Fruit fly (Drosophila melanogaster) whole organism, embryonic: ENCODE measurements around the gene CG17930.
A peak's percentile ranks its signal among the peaks of the same experiment; 100 is the strongest.

ENCODE experiments used
- BEAF-32 ChIP-seq: fragments of 200-800 bp; sonication (Bioruptor generic); optimal IDR thresholded peaks from 3 replicates; lab custom pipeline; 2017; ENCODE audit warnings: missing biosample characterization, missing genetic modification characterization, mild to moderate bottlenecking, moderate library complexity, missing genetic modification reagents
- Blimp-1 ChIP-seq: fragments of 200-800 bp; sonication (Bioruptor generic); optimal IDR thresholded peaks from 3 replicates; lab custom pipeline; 2018; ENCODE audit warnings: missing biosample characterization, missing genetic modification characterization, mild to moderate bottlenecking, moderate library complexity, missing genetic modification reagents
- CG11723 ChIP-seq: fragments of 200-800 bp; sonication (Bioruptor generic); optimal IDR thresholded peaks from 2 replicates; lab custom pipeline; 2017; ENCODE audit warnings: missing biosample characterization, mild to moderate bottlenecking, missing genetic modification characterization
- CG12236 ChIP-seq: fragments of 200-800 bp; sonication (Bioruptor generic); optimal IDR thresholded peaks from 2 replicates; lab custom pipeline; 2016; ENCODE audit warnings: missing biosample characterization, missing genetic modification characterization
- CG13775 ChIP-seq: fragments of 200-800 bp; sonication (Bioruptor generic); optimal IDR thresholded peaks from 3 replicates; lab custom pipeline; 2017; ENCODE audit warnings: missing biosample characterization, mild to moderate bottlenecking, missing genetic modification characterization
- CG1603 ChIP-seq: fragments of 200-800 bp; sonication (Bioruptor generic); optimal IDR thresholded peaks from 2 replicates; lab custom pipeline; 2019; ENCODE audit warnings: missing biosample characterization, mild to moderate bottlenecking, missing genetic modification characterization, moderate library complexity
- CG16815 ChIP-seq: fragments of 200-800 bp; sonication (Bioruptor generic); optimal IDR thresholded peaks from 3 replicates; lab custom pipeline; 2017; ENCODE audit warnings: missing biosample characterization, mild to moderate bottlenecking, missing genetic modification characterization
- CG2875 ChIP-seq: fragments of 200-800 bp; sonication (Bioruptor generic); optimal IDR thresholded peaks from 2 replicates; lab custom pipeline; 2017; ENCODE audit warnings: missing biosample characterization, mild to moderate bottlenecking, missing genetic modification characterization, missing genetic modification reagents
- CG2889 ChIP-seq: fragments of 200-800 bp; sonication (Bioruptor generic); IDR thresholded peaks from 3 replicates; pipeline ENCODE4 v1.3.6; 2022; ENCODE audit warnings: missing biosample characterization, missing genetic modification characterization
- CG3065 ChIP-seq: fragments of 200-800 bp; sonication (Bioruptor generic); optimal IDR thresholded peaks from 2 replicates; lab custom pipeline; 2016; ENCODE audit warnings: missing biosample characterization, missing genetic modification characterization
- CG42726 ChIP-seq: fragments of 200-800 bp; sonication (Bioruptor generic); IDR thresholded peaks from 2 replicates; pipeline ENCODE4 v1.3.6; 2022; ENCODE audit warnings: missing biosample characterization, missing genetic modification characterization; ENCODE audit not compliant: partially characterized antibody
- CG4282 ChIP-seq: fragments of 200-800 bp; sonication (Bioruptor generic); optimal IDR thresholded peaks from 2 replicates; lab custom pipeline; 2016; ENCODE audit warnings: missing biosample characterization, missing genetic modification characterization
- CG4424 ChIP-seq: fragments of 200-800 bp; sonication (Bioruptor generic); optimal IDR thresholded peaks from 3 replicates; lab custom pipeline; 2016; ENCODE audit warnings: missing biosample characterization, missing genetic modification characterization
- CG4730 ChIP-seq: fragments of 200-800 bp; sonication (Bioruptor generic); IDR thresholded peaks from 2 replicates; pipeline ENCODE4 v1.3.6; 2022; ENCODE audit warnings: missing biosample characterization, missing genetic modification characterization
- CG6854 ChIP-seq: fragments of 200-800 bp; sonication (Bioruptor generic); optimal IDR thresholded peaks from 3 replicates; lab custom pipeline; 2017; ENCODE audit warnings: missing biosample characterization, mild to moderate bottlenecking, missing genetic modification characterization
- CG7357 ChIP-seq: fragments of 200-800 bp; sonication (Bioruptor generic); IDR thresholded peaks from 3 replicates; pipeline ENCODE4 v1.3.6; 2022; ENCODE audit warnings: missing biosample characterization, missing genetic modification characterization
- CG8290 ChIP-seq, 3 experiments: fragments of 200-800 bp; sonication (Bioruptor generic); optimal IDR thresholded peaks; 2 replicates each; lab custom pipeline; 2016 to 2019; ENCODE audit warnings: missing biosample characterization in 3 of 3, missing genetic modification characterization in 3 of 3, mild to moderate bottlenecking in 2 of 3, moderate library complexity in 1 of 3
- CkIIα-i1 ChIP-seq: fragments of 200-800 bp; sonication (Bioruptor generic); IDR thresholded peaks from 2 replicates; pipeline ENCODE4 v1.3.6; 2022; ENCODE audit warnings: missing biosample characterization, missing genetic modification characterization
- CrebB ChIP-seq: fragments of 200-800 bp; sonication (Bioruptor generic); optimal IDR thresholded peaks from 3 replicates; lab custom pipeline; 2018; ENCODE audit warnings: missing biosample characterization, mild to moderate bottlenecking, missing genetic modification characterization
- D19B ChIP-seq: fragments of 200-800 bp; sonication (Bioruptor generic); optimal IDR thresholded peaks from 2 replicates; lab custom pipeline; 2017; ENCODE audit warnings: missing biosample characterization, mild to moderate bottlenecking, missing genetic modification characterization
- Drgx ChIP-seq: fragments of 200-800 bp; sonication (Bioruptor generic); IDR thresholded peaks from 2 replicates; pipeline ENCODE4 v1.3.6; 2022; ENCODE audit warnings: missing biosample characterization, missing genetic modification characterization
- Fer2 ChIP-seq: fragments of 200-800 bp; sonication (Bioruptor generic); optimal IDR thresholded peaks from 2 replicates; lab custom pipeline; 2018; ENCODE audit warnings: missing biosample characterization, mild to moderate bottlenecking, missing genetic modification characterization, moderate library complexity
- HHEX ChIP-seq: fragments of 200-800 bp; sonication (Bioruptor generic); optimal IDR thresholded peaks from 3 replicates; lab custom pipeline; 2017; ENCODE audit warnings: missing biosample characterization, mild to moderate bottlenecking, missing genetic modification characterization, missing genetic modification reagents
- Lim3 ChIP-seq: fragments of 200-800 bp; sonication (Bioruptor generic); IDR thresholded peaks from 2 replicates; pipeline ENCODE4 v1.3.6; 2022; ENCODE audit warnings: missing biosample characterization, missing genetic modification characterization
- Lpt ChIP-seq: fragments of >200 bp; optimal IDR thresholded peaks from 2 replicates; lab custom pipeline; 2018; ENCODE audit warnings: missing biosample characterization, missing genetic modification characterization
- NC2α ChIP-seq: fragments of 200-800 bp; sonication (Bioruptor generic); optimal IDR thresholded peaks from 2 replicates; lab custom pipeline; 2016; ENCODE audit warnings: missing biosample characterization, missing genetic modification characterization
- Usf ChIP-seq: fragments of 200-800 bp; sonication (Bioruptor generic); optimal IDR thresholded peaks from 2 replicates; lab custom pipeline; 2017; ENCODE audit warnings: missing genotype, missing biosample characterization, missing genetic modification characterization
- Vsx1 ChIP-seq: fragments of 200-800 bp; sonication (Bioruptor generic); optimal IDR thresholded peaks from 2 replicates; lab custom pipeline; 2017; ENCODE audit warnings: missing biosample characterization, mild to moderate bottlenecking, missing genetic modification characterization, missing genetic modification reagents
- YL-1 ChIP-seq: fragments of 200-800 bp; sonication (Bioruptor generic); optimal IDR thresholded peaks from 3 replicates; lab custom pipeline; 2017; ENCODE audit warnings: missing biosample characterization, mild to moderate bottlenecking, missing genetic modification characterization
- ac ChIP-seq: fragments of 200-800 bp; sonication (Bioruptor generic); optimal IDR thresholded peaks from 3 replicates; lab custom pipeline; 2017; ENCODE audit warnings: missing biosample characterization, mild to moderate bottlenecking, missing genetic modification characterization
- az2 ChIP-seq: fragments of 200-800 bp; sonication (Bioruptor generic); optimal IDR thresholded peaks from 3 replicates; lab custom pipeline; 2016; ENCODE audit warnings: missing biosample characterization, missing genetic modification characterization
- bbx ChIP-seq: fragments of 200-800 bp; sonication (Bioruptor generic); IDR thresholded peaks from 2 replicates; pipeline ENCODE4 v1.3.6; 2022; ENCODE audit warnings: missing biosample characterization, missing genetic modification characterization; ENCODE audit not compliant: partially characterized antibody
- cato ChIP-seq: fragments of 200-800 bp; sonication (Bioruptor generic); optimal IDR thresholded peaks from 2 replicates; lab custom pipeline; 2016; ENCODE audit warnings: missing biosample characterization, missing genetic modification characterization, borderline replicate concordance
- caup ChIP-seq: fragments of 200-800 bp; sonication (Bioruptor generic); optimal IDR thresholded peaks from 3 replicates; lab custom pipeline; 2017; ENCODE audit warnings: missing biosample characterization, mild to moderate bottlenecking, missing genetic modification characterization, moderate library complexity; ENCODE audit not compliant: severe bottlenecking
- dan ChIP-seq: fragments of 200-800 bp; sonication (Bioruptor generic); IDR thresholded peaks from 2 replicates; pipeline ENCODE4 v1.3.6; 2022; ENCODE audit warnings: missing biosample characterization, missing genetic modification characterization
- danr ChIP-seq: fragments of 200-800 bp; sonication (Bioruptor generic); IDR thresholded peaks from 2 replicates; pipeline ENCODE4 v1.3.6; 2022; ENCODE audit warnings: missing biosample characterization, missing genetic modification characterization
- dmrt11E ChIP-seq: fragments of 200-800 bp; sonication (Bioruptor generic); optimal IDR thresholded peaks from 3 replicates; lab custom pipeline; 2018; ENCODE audit warnings: missing biosample characterization, mild to moderate bottlenecking, missing genetic modification characterization, moderate library complexity
- dmrt99B ChIP-seq: fragments of 200-800 bp; sonication (Bioruptor generic); optimal IDR thresholded peaks from 2 replicates; lab custom pipeline; 2018; ENCODE audit warnings: missing biosample characterization, mild to moderate bottlenecking, missing genetic modification characterization, moderate library complexity
- dpn ChIP-seq, 2 experiments: fragments of 200-800 bp; sonication (Bioruptor generic); optimal IDR thresholded peaks; 3 replicates each; lab custom pipeline; 2016; ENCODE audit warnings: missing biosample characterization in 2 of 2, missing genetic modification characterization in 2 of 2
- esg ChIP-seq: fragments of 200-800 bp; sonication (Bioruptor generic); conservative IDR thresholded peaks from 2 replicates; pipeline ENCODE4 v1.3.6; 2022; ENCODE audit warnings: missing biosample characterization, missing genetic modification characterization
- eyg ChIP-seq: fragments of 200-800 bp; sonication (Bioruptor generic); optimal IDR thresholded peaks from 3 replicates; lab custom pipeline; 2016; ENCODE audit warnings: missing biosample characterization, missing genetic modification characterization
- lbe ChIP-seq: fragments of 200-800 bp; sonication (Bioruptor generic); optimal IDR thresholded peaks from 2 replicates; lab custom pipeline; 2016; ENCODE audit warnings: missing biosample characterization, mild to moderate bottlenecking, missing genetic modification characterization
- lilli ChIP-seq: fragments of 200-800 bp; sonication (Bioruptor generic); optimal IDR thresholded peaks from 3 replicates; lab custom pipeline; 2016; ENCODE audit warnings: missing biosample characterization, missing genetic modification characterization
- nau ChIP-seq: fragments of 200-800 bp; sonication (Bioruptor generic); optimal IDR thresholded peaks from 3 replicates; lab custom pipeline; 2017; ENCODE audit warnings: missing biosample characterization, mild to moderate bottlenecking, missing genetic modification characterization, missing genetic modification reagents
- pzg ChIP-seq: fragments of 200-800 bp; sonication (Bioruptor generic); optimal IDR thresholded peaks from 3 replicates; lab custom pipeline; 2018; ENCODE audit warnings: missing biosample characterization, mild to moderate bottlenecking, missing genetic modification characterization, moderate library complexity
- repo ChIP-seq: fragments of 200-800 bp; sonication (Bioruptor generic); optimal IDR thresholded peaks from 2 replicates; lab custom pipeline; 2016; ENCODE audit warnings: missing biosample characterization, missing genetic modification characterization
- slbo ChIP-seq: fragments of 200-800 bp; sonication (Bioruptor generic); IDR thresholded peaks from 2 replicates; pipeline ENCODE4 v1.3.6; 2022; ENCODE audit warnings: missing biosample characterization, missing genetic modification characterization
- stc ChIP-seq: fragments of 200-800 bp; sonication (Bioruptor generic); IDR thresholded peaks from 2 replicates; pipeline ENCODE4 v1.3.6; 2022; ENCODE audit warnings: missing biosample characterization, missing genetic modification characterization
- tx ChIP-seq: fragments of 200-800 bp; sonication (Bioruptor generic); optimal IDR thresholded peaks from 2 replicates; lab custom pipeline; 2016; ENCODE audit warnings: missing biosample characterization, missing genetic modification characterization

Gene CG17930

dm6 chr3R:16341817-16342374 lies 14.2 kb downstream of the CG17930 start, which contains the start of the genes SF2 and pad (continued):
- TF ChIP-seq ac (GFP tag; lab: Kevin White, UChicago) (no peak), CG11723 (peak; percentile 54), az2 (GFP tag; lab: Kevin White, UChicago) (peak; percentile 76), pzg (GFP tag; lab: Kevin White, UChicago) (peak; percentile 82), CG4730 (GFP tag; lab: Robert Waterston, UW) (0 out of 2 replicates have a peak, but pooled peaks have one; percentile 39), Lpt (GFP tag; lab: Kevin White, UChicago) (no peak), HHEX (peak; percentile 64), CG42726 (GFP tag; lab: Robert Waterston, UW) (no peak; the same call in 1 of the 2 replicates), CG4424 (GFP tag; lab: Kevin White, UChicago) (peak; percentile 83), cato (peak; percentile 46), Fer2 (tag; lab: Kevin White, UChicago) (peak; percentile 70), dmrt11E (tag; lab: Kevin White, UChicago) (peak; percentile 70), danr (peak; percentile 54; the same call in 1 of the 2 replicates), dmrt99B (tag; lab: Kevin White, UChicago) (peak; percentile 69), BEAF-32 (GFP tag; lab: Kevin White, UChicago) (peak; percentile 99), dpn (GFP tag; optimal IDR thresholded peaks at IDR 0.05; lab: Kevin White, UChicago) (peak; percentile 78 to 82), CG2889 (GFP tag; lab: Robert Waterston, UW) (peak; percentile 38; the same call in 1 of the 3 replicates), D19B (GFP tag; lab: Kevin White, UChicago) (peak; percentile 93), caup (GFP tag; lab: Kevin White, UChicago) (peak; percentile 69), esg (GFP tag; lab: Robert Waterston, UW) (peak; percentile 47; the same call in 1 of the 2 replicates), CG7357 (GFP tag; lab: Robert Waterston, UW) (peak; percentile 57; the same call in 2 of the 3 replicates), Lim3 (no peak), slbo (GFP tag; lab: Robert Waterston, UW) (peak; percentile 88), CG16815 (GFP tag; lab: Kevin White, UChicago) (peak; percentile 61), tx (peak; percentile 71), eyg (GFP tag; lab: Kevin White, UChicago) (peak; percentile 46), CG4282 (peak; percentile 42), Blimp-1 (GFP tag; lab: Kevin White, UChicago) (no peak), CrebB (tag; lab: Kevin White, UChicago) (no peak), Usf (GFP tag; lab: Kevin White, UChicago) (peak; percentile 55), YL-1 (GFP tag; lab: Kevin White, UChicago) (peak; percentile 90), bbx (GFP tag; lab: Robert Waterston, UW) (peak; percentile 79), nau (GFP tag; lab: Kevin White, UChicago) (peak; percentile 65), Vsx1 (GFP tag; lab: Kevin White, UChicago) (peak; percentile 61), Drgx (GFP tag; lab: Robert Waterston, UW) (no peak), CG6854 (no peak), CG13775 (GFP tag; lab: Kevin White, UChicago) (peak; percentile 84), repo (GFP tag; lab: Kevin White, UChicago) (no peak), stc (GFP tag; lab: Robert Waterston, UW) (no peak), CG12236 (GFP tag; lab: Kevin White, UChicago) (peak; percentile 16), lilli (GFP tag; lab: Kevin White, UChicago) (peak; percentile 91), lbe (peak; percentile 82), CG8290 (GFP tag; optimal IDR thresholded peaks at IDR 0.05; lab: Kevin White, UChicago) (peak; percentile 83), CG8290 (tag; optimal IDR thresholded peaks at IDR 0.05; lab: Kevin White, UChicago) (peak in 1 of 2 experiments; percentile 34), CG3065 (GFP tag; lab: Kevin White, UChicago) (peak; percentile 47), NC2α (GFP tag; lab: Kevin White, UChicago) (peak; percentile 51), CG2875 (GFP tag; lab: Kevin White, UChicago) (peak; percentile 42), CkIIα-i1 (GFP tag; lab: Robert Waterston, UW) (no peak), dan (GFP tag; lab: Robert Waterston, UW) (no peak), CG1603 (tag; lab: Kevin White, UChicago) (peak; percentile 45)
